Fruit fly (Drosophila melanogaster): ENCODE results near the gene pths.

DNA sequence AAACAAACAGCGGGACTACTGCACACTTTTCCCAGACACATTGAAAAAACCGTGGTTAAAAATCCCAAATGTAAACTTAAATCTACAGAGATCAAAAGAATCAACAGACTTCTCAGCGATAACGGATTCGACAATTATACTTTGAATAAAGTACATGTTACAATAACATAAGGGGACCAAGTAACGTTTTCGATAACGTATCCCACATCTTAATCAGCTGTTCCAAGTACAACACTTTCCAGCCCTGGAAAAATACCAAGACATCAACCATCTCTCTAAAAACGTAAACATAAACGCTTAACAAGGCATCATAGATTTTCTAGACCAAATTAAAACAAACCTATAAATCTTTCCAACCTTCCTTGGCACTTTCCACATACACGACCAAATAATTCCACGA lies 10.8 kb downstream of the pths start:
- no peak for TF ChIP-seq CTCF (optimal IDR thresholded peaks at IDR 0.05)
- TF ChIP-seq CG8478 (optimal IDR thresholded peaks at IDR 0.05): no peak
